Fruit fly (Drosophila melanogaster): ENCODE results near the gene PIG-Q.

PIG-Q gene

DNA sequence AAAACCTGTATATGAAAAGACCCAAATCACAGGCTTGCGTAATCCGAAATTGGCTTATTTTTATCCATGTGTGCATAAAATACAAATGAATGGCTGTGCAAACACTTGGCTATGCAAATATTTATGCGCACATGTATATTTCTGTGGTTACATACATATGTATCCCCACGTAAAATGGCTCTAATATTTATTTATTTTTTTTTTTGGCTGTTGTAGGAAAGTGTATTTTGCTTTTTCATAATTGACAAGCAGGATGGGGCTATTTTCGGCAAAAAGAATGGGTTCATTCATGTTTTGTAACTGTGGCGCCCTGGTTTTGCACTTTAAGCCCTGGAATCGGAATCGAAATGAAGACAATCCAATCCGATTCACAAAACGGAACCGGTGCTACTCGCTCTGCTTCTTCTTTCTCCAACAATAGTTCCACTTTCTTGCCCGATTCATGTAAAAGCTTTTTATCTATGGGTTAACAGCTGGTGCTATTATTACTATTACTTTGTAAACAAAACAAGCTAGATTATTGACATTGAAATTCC lies 23.8 kb upstream of the PIG-Q start (continued):
- TF ChIP-seq CG32006 (GFP tag; optimal IDR thresholded peaks at IDR 0.05) (peak; percentile 81), CG4318 (GFP tag; optimal IDR thresholded peaks at IDR 0.05) (peak; percentile 68), CG10669 (GFP tag; optimal IDR thresholded peaks at IDR 0.05) (peak; percentile 67), Gug (GFP tag; IDR thresholded peaks at IDR 0.05) (peak; percentile 78), CG3032 (tag; optimal IDR thresholded peaks at IDR 0.05) (peak; percentile 47), eg (GFP tag; IDR thresholded peaks at IDR 0.05) (peak; percentile 91), Blimp-1 (GFP tag; optimal IDR thresholded peaks at IDR 0.05) (no peak), CG6792 (GFP tag; optimal IDR thresholded peaks at IDR 0.05) (peak; percentile 62)

DNA sequence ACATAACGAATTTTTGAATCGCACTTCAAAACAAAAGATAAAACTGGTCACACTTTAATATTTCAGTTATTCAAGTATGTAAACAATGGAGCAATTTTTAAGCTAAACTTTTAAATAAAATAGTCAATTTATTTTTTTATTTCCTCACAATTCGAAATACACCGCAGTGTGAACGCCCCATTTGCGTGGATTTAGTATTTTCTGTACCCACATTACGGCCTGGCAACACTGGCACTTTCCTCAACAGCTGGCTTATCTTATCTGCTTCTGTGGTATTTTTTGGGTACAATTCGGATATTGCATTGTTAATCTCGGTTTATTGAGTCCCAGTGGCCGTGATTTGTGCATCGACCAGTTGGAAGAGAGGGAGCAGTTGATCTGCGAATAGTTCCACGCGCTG lies 8.9 kb upstream of the PIG-Q start, which contains the start of gene sl:
Gene sl, plus strand, starts transcription at position 254 of the 400 bp plus-strand sequence.
- TF ChIP-seq CG31627 (GFP tag; optimal IDR thresholded peaks at IDR 0.05), result peak; percentile 12
- TF ChIP-seq lz (GFP tag; optimal IDR thresholded peaks at IDR 0.05), result no peak
- no peak for TF ChIP-seq CG6792 (GFP tag; optimal IDR thresholded peaks at IDR 0.05)
- no peak for TF ChIP-seq Sox14 (GFP tag; optimal IDR thresholded peaks at IDR 0.05)

DNA sequence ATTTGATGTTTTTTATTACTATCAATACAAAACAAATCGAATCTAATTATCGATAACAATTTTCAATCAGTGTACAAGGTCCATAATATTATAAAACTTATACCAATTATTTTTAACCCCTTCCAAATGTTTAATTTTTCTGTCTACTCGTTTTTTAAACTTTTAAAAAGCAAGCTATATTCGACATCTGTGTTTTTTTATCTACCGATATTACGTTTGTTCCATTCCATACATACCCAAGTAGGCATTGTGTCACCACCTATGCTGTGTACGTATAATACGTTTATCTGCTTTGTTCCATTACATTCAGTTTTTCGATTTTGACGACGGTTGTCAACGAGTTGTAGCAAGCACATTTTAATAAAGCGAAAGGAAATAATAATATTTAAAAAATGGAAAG lies 2.4 kb downstream of the PIG-Q start, which contains the start of gene nonA:
Gene nonA, plus strand, starts transcription at position 264 of the 400 bp plus-strand sequence.
- TF ChIP-seq Smox (GFP tag; optimal IDR thresholded peaks at IDR 0.05), result no peak
- peak; percentile 55 for TF ChIP-seq Sox14 (GFP tag; optimal IDR thresholded peaks at IDR 0.05)
- no peak for TF ChIP-seq Blimp-1 (GFP tag; optimal IDR thresholded peaks at IDR 0.05)
- no peak for TF ChIP-seq Eip93F (GFP tag; optimal IDR thresholded peaks at IDR 0.05)
- TF ChIP-seq Met (GFP tag; optimal IDR thresholded peaks at IDR 0.05), result peak; percentile 2
- peak; percentile 12 for TF ChIP-seq topi (GFP tag; optimal IDR thresholded peaks at IDR 0.05)
- no peak for TF ChIP-seq OdsH (GFP tag; optimal IDR thresholded peaks at IDR 0.05)
- TF ChIP-seq Ets96B (tag; optimal IDR thresholded peaks at IDR 0.05), result no peak
- TF ChIP-seq CG8319 (GFP tag; optimal IDR thresholded peaks at IDR 0.05), result no peak
- peak; percentile 23 for TF ChIP-seq vri (GFP tag; optimal IDR thresholded peaks at IDR 0.05)
- TF ChIP-seq CG10631 (GFP tag; optimal IDR thresholded peaks at IDR 0.05), result no peak
- no peak for TF ChIP-seq CG3032 (tag; optimal IDR thresholded peaks at IDR 0.05)
- TF ChIP-seq Sox15 (GFP tag; optimal IDR thresholded peaks at IDR 0.05), result no peak
- no peak for TF ChIP-seq CG8632 (GFP tag; optimal IDR thresholded peaks at IDR 0.05)
- no peak for TF ChIP-seq pdm3 (GFP tag; optimal IDR thresholded peaks at IDR 0.05)
- no peak for TF ChIP-seq CG6276 (GFP tag; optimal IDR thresholded peaks at IDR 0.05)
- no peak for TF ChIP-seq fkh (GFP tag; optimal IDR thresholded peaks at IDR 0.05)
- peak; percentile 27 for TF ChIP-seq Eip78C (GFP tag)
- TF ChIP-seq CG16779 (tag; optimal IDR thresholded peaks at IDR 0.05), result no peak
- no peak for TF ChIP-seq Sox102F (GFP tag; optimal IDR thresholded peaks at IDR 0.05)
- TF ChIP-seq CG32006 (GFP tag; optimal IDR thresholded peaks at IDR 0.05), result no peak
- TF ChIP-seq esn (GFP tag; optimal IDR thresholded peaks at IDR 0.05), result peak; percentile 9
- no peak for TF ChIP-seq CG11762 (GFP tag; optimal IDR thresholded peaks at IDR 0.05; ENCODE audit: insufficient read depth)

DNA sequence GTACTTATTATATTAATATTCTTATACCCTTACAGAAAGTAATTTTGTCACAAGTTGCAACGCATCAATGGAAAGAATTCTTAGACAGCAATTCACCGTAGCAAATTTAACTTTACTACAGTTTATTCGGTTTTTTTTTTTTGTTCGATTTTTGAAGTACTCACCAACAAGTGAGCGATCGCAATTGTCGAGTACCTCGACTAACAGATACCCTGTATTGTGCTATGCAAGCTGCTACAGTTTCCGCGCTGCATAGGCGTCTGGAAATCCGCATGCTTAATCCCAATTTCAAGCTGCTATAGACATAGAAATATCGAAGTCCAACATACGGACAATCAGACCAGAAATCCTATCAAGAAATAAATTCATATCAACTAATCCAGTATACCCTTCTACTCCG lies 9.6 kb downstream of the PIG-Q start:
- TF ChIP-seq CG6276 (GFP tag; optimal IDR thresholded peaks at IDR 0.05) (no peak), CG3919 (GFP tag; optimal IDR thresholded peaks at IDR 0.05) (no peak), Eip75B (GFP tag; optimal IDR thresholded peaks at IDR 0.05) (no peak), Eip78C (GFP tag) (no peak)

DNA sequence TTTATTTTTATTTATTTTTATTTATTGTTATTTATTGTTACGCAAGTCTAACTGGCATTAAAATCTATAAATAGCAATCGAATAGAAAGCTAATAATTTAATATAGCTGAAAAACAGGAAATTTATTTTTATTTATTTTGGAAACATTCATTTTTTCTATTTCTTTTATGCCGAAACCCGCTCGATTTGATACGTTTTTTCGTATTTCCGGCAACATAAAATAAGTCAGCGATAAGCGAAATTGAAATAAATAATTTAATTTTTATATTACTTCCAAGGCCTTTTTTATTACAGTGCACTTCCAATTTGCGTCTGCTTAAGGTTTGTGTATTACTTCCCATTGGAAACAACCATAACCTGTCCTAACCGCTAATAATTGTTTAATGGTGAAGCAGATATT lies 13.0 kb downstream of the PIG-Q start:
- TF ChIP-seq acj6 (GFP tag; optimal IDR thresholded peaks at IDR 0.05) (peak; percentile 39), dac (GFP tag; optimal IDR thresholded peaks at IDR 0.05) (no peak), Sox14 (GFP tag; optimal IDR thresholded peaks at IDR 0.05) (peak; percentile 23), CG15336 (GFP tag; IDR thresholded peaks at IDR 0.05) (no peak), fd59A (GFP tag; optimal IDR thresholded peaks at IDR 0.05) (no peak), ss (GFP tag; optimal IDR thresholded peaks at IDR 0.05) (no peak), eg (GFP tag; IDR thresholded peaks at IDR 0.05) (no peak), Ets96B (tag; optimal IDR thresholded peaks at IDR 0.05) (no peak), pdm3 (GFP tag; optimal IDR thresholded peaks at IDR 0.05) (no peak), fkh (GFP tag; optimal IDR thresholded peaks at IDR 0.05) (no peak), Lpt (GFP tag; optimal IDR thresholded peaks at IDR 0.05) (no peak), CG11294 (GFP tag; IDR thresholded peaks at IDR 0.05) (no peak), CG8632 (GFP tag; optimal IDR thresholded peaks at IDR 0.05) (no peak), Hr39 (GFP tag; optimal IDR thresholded peaks at IDR 0.05) (no peak), CG4318 (GFP tag; optimal IDR thresholded peaks at IDR 0.05) (peak; percentile 34), Hr38 (GFP tag; optimal IDR thresholded peaks at IDR 0.05) (no peak), vri (GFP tag; optimal IDR thresholded peaks at IDR 0.05) (no peak), CG6808 (GFP tag; optimal IDR thresholded peaks at IDR 0.05) (no peak), fd85E (GFP tag; optimal IDR thresholded peaks at IDR 0.05) (no peak), CG11762 (GFP tag; optimal IDR thresholded peaks at IDR 0.05; ENCODE audit: insufficient read depth) (no peak), Sox102F (GFP tag; optimal IDR thresholded peaks at IDR 0.05) (peak; percentile 54)
